Worm (Caenorhabditis elegans): ENCODE measurements around the gene Y38H8A.12.

Y38H8A.12 gene

ce11 chrIV:13422200-13422599 lies 38.6 kb downstream of the Y38H8A.12 start, which contains the start of gene nol-9:
TSS of gene nol-9 (plus strand) at chrIV:13422500.
- TF ChIP-seq flh-1 (GFP tag; optimal IDR thresholded peaks at IDR 0.05), result no peak
- no peak for TF ChIP-seq ceh-83 (GFP tag; optimal IDR thresholded peaks at IDR 0.05)
- no peak for TF ChIP-seq ceh-39 (tag; optimal IDR thresholded peaks at IDR 0.05)
- no peak for TF ChIP-seq ham-2 (GFP tag; optimal IDR thresholded peaks at IDR 0.05)
- no peak for TF ChIP-seq elt-3 (tag; optimal IDR thresholded peaks at IDR 0.05)
- no peak for TF ChIP-seq ces-1 (GFP tag; optimal IDR thresholded peaks at IDR 0.05)
- TF ChIP-seq tbx-8 (GFP tag; optimal IDR thresholded peaks at IDR 0.05), result no peak
- TF ChIP-seq lsy-2 (tag; optimal IDR thresholded peaks at IDR 0.05), result no peak
- no peak for TF ChIP-seq lin-32 (GFP tag; optimal IDR thresholded peaks at IDR 0.05)
- TF ChIP-seq snpc-4 (tag; optimal IDR thresholded peaks at IDR 0.05), result no peak
- no peak for TF ChIP-seq unc-120 (tag; optimal IDR thresholded peaks at IDR 0.05; ENCODE audit: poor library complexity, severe bottlenecking)
- no peak for TF ChIP-seq hlh-1 (tag; optimal IDR thresholded peaks at IDR 0.05)
- no peak for TF ChIP-seq ceh-43 (GFP tag; optimal IDR thresholded peaks at IDR 0.05)
- no peak for TF ChIP-seq nhr-76 (tag; optimal IDR thresholded peaks at IDR 0.05)
- no peak for TF ChIP-seq unc-39 (tag; optimal IDR thresholded peaks at IDR 0.05)
- no peak for TF ChIP-seq cnd-1 (tag; optimal IDR thresholded peaks at IDR 0.05)
- TF ChIP-seq mab-5 (tag; optimal IDR thresholded peaks at IDR 0.05), result no peak
- no peak for TF ChIP-seq nhr-2 (tag; optimal IDR thresholded peaks at IDR 0.05)
- no peak for TF ChIP-seq bed-3 (GFP tag; optimal IDR thresholded peaks at IDR 0.05)

ce11 chrIV:13415739-13416271 lies 45.0 kb downstream of the Y38H8A.12 start, which contains the start of the genes pik-1 and aptf-2:
TSS of gene pik-1 (plus strand) at chrIV:13416041.
TSS of gene aptf-2 (minus strand) at chrIV:13416051.
- TF ChIP-seq unc-120 (tag; optimal IDR thresholded peaks at IDR 0.05; ENCODE audit: poor library complexity, severe bottlenecking), result peak; percentile 33
- peak; percentile 8 for TF ChIP-seq ces-1 (GFP tag; optimal IDR thresholded peaks at IDR 0.05)
- no peak for TF ChIP-seq lsy-2 (tag; optimal IDR thresholded peaks at IDR 0.05)

DNA sequence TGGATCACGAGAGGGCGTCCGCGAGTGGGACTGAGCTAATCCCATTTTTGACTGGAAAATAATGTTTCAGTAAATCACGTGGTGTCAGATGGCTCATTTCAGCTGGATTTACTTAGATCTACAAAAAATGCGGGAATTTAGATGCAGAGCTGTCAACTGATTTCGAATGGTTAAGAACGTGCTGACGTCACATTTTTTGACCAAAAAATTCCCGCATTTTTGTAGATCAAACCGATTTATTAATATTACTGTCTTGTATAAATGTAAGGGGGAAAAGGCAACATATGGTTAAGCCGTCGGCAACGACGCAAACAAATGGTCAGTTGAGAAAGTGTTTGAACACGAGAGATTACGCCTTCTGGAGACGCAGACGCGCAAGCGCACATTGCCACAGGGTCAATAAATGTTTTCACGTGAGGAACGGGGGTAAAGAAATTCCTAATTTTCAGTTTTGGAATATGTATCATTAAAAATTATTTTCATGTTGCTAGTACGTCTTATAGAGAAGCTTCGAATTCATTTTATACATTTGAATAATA lies 47.9 kb downstream of the Y38H8A.12 start, which contains the start of gene gcl-1:
gcl-1 (minus strand) TSS at position 51 of the 539 bp plus-strand sequence.
- TF ChIP-seq elt-1 (tag; optimal IDR thresholded peaks at IDR 0.05; ENCODE audit: borderline replicate concordance, insufficient read depth) (no peak), sem-2 (GFP tag; optimal IDR thresholded peaks at IDR 0.05) (no peak), lsy-2 (tag; optimal IDR thresholded peaks at IDR 0.05) (no peak), ces-1 (GFP tag; optimal IDR thresholded peaks at IDR 0.05) (peak; percentile 17), flh-1 (GFP tag; optimal IDR thresholded peaks at IDR 0.05) (no peak), ceh-43 (GFP tag; optimal IDR thresholded peaks at IDR 0.05) (no peak), pha-4 (tag; optimal IDR thresholded peaks at IDR 0.05) (peak; percentile 31), nhr-76 (tag; optimal IDR thresholded peaks at IDR 0.05) (no peak), drap-1 (GFP tag; optimal IDR thresholded peaks at IDR 0.05) (no peak), lin-13 (tag; optimal IDR thresholded peaks at IDR 0.05) (no peak), hlh-1 (tag; optimal IDR thresholded peaks at IDR 0.05) (peak; percentile 7), bed-3 (GFP tag; optimal IDR thresholded peaks at IDR 0.05) (no peak), unc-120 (tag; optimal IDR thresholded peaks at IDR 0.05; ENCODE audit: poor library complexity, severe bottlenecking) (no peak), cnd-1 (tag; optimal IDR thresholded peaks at IDR 0.05) (peak; percentile 3)
